Fruit fly (Drosophila melanogaster) whole organism, embryonic: ENCODE data around the gene r-cup.
A peak's percentile ranks its signal among the peaks of the same experiment; 100 is the strongest.

Experiments used
- Aef1 ChIP-seq: fragments of 200-800 bp; sonication (Bioruptor generic); IDR thresholded peaks from 3 replicates; pipeline ENCODE4 v1.3.6; 2022; ENCODE audit warnings: missing biosample characterization, missing genetic modification characterization
- B-H1 ChIP-seq: fragments of 200-800 bp; sonication (Bioruptor generic); IDR thresholded peaks from 3 replicates; pipeline ENCODE4 v1.3.6; 2022; ENCODE audit warnings: missing biosample characterization, missing genetic modification characterization
- CG11504 ChIP-seq: fragments of 200-800 bp; sonication (Bioruptor generic); optimal IDR thresholded peaks from 3 replicates; lab custom pipeline; 2019; ENCODE audit warnings: missing biosample characterization, mild to moderate bottlenecking, missing genetic modification characterization, moderate library complexity
- CG12104 ChIP-seq: fragments of 200-800 bp; sonication (Bioruptor generic); optimal IDR thresholded peaks from 3 replicates; lab custom pipeline; 2016; ENCODE audit warnings: missing biosample characterization, missing genetic modification characterization
- CG13775 ChIP-seq: fragments of 200-800 bp; sonication (Bioruptor generic); optimal IDR thresholded peaks from 3 replicates; lab custom pipeline; 2017; ENCODE audit warnings: missing biosample characterization, mild to moderate bottlenecking, missing genetic modification characterization
- CG15601 ChIP-seq: fragments of 200-800 bp; sonication (Bioruptor generic); optimal IDR thresholded peaks from 3 replicates; lab custom pipeline; 2019; ENCODE audit warnings: missing biosample characterization, mild to moderate bottlenecking, missing genetic modification characterization, moderate library complexity
- CG1647 ChIP-seq: fragments of 200-800 bp; sonication (Bioruptor generic); optimal IDR thresholded peaks from 3 replicates; lab custom pipeline; 2016; ENCODE audit warnings: missing biosample characterization, missing genetic modification characterization
- CG18011 ChIP-seq: fragments of 200-800 bp; sonication (Bioruptor generic); optimal IDR thresholded peaks from 2 replicates; lab custom pipeline; 2017; ENCODE audit warnings: missing biosample characterization, missing genetic modification characterization, mild to moderate bottlenecking, moderate library complexity, missing genotype
- CG2129 ChIP-seq: fragments of 200-800 bp; sonication (Bioruptor generic); IDR thresholded peaks from 2 replicates; pipeline ENCODE4 v1.3.6; 2022; ENCODE audit warnings: missing biosample characterization, missing genetic modification characterization; ENCODE audit not compliant: partially characterized antibody
- CG3407 ChIP-seq: fragments of 200-800 bp; sonication (Bioruptor generic); optimal IDR thresholded peaks from 2 replicates; lab custom pipeline; 2018; ENCODE audit warnings: missing biosample characterization, mild to moderate bottlenecking, missing genetic modification characterization
- CG4854 ChIP-seq: fragments of 200-800 bp; sonication (Bioruptor generic); optimal IDR thresholded peaks from 2 replicates; lab custom pipeline; 2016; ENCODE audit warnings: missing biosample characterization, missing genetic modification characterization, inconsistent platforms
- CG7786 ChIP-seq: fragments of 200-800 bp; sonication (Bioruptor generic); optimal IDR thresholded peaks from 2 replicates; lab custom pipeline; 2016; ENCODE audit warnings: missing biosample characterization, missing genetic modification characterization
- CG8478 ChIP-seq: fragments of >200 bp; optimal IDR thresholded peaks from 2 replicates; lab custom pipeline; 2018
- CG9215 ChIP-seq: fragments of 200-800 bp; sonication (Bioruptor generic); IDR thresholded peaks from 2 replicates; pipeline ENCODE4 v1.3.6; 2022; ENCODE audit warnings: missing biosample characterization, missing genetic modification characterization
- CTCF ChIP-seq: fragments of 200-800 bp; sonication (Bioruptor generic); optimal IDR thresholded peaks from 2 replicates; lab custom pipeline; 2017; ENCODE audit warnings: missing biosample characterization, mild to moderate bottlenecking, missing genetic modification characterization, moderate library complexity
- Camta ChIP-seq: fragments of 200-800 bp; sonication (Bioruptor generic); optimal IDR thresholded peaks from 2 replicates; lab custom pipeline; 2016; ENCODE audit warnings: missing biosample characterization, missing genetic modification characterization
- Ets65A ChIP-seq: fragments of 200-800 bp; sonication (Bioruptor generic); peaks from one replicate; lab custom pipeline; 2016; ENCODE audit warnings: missing biosample characterization, missing genetic modification characterization
- Fer2 ChIP-seq: fragments of 200-800 bp; sonication (Bioruptor generic); optimal IDR thresholded peaks from 2 replicates; lab custom pipeline; 2018; ENCODE audit warnings: missing biosample characterization, mild to moderate bottlenecking, missing genetic modification characterization, moderate library complexity
- HLH3B ChIP-seq: fragments of 200-800 bp; sonication (Bioruptor generic); IDR thresholded peaks from 2 replicates; pipeline ENCODE4 v1.3.6; 2022; ENCODE audit warnings: missing biosample characterization, missing genetic modification characterization
- Lim3 ChIP-seq: fragments of 200-800 bp; sonication (Bioruptor generic); IDR thresholded peaks from 2 replicates; pipeline ENCODE4 v1.3.6; 2022; ENCODE audit warnings: missing biosample characterization, missing genetic modification characterization
- Lpt ChIP-seq: fragments of >200 bp; optimal IDR thresholded peaks from 2 replicates; lab custom pipeline; 2018; ENCODE audit warnings: missing biosample characterization, missing genetic modification characterization
- Myb ChIP-seq: fragments of 200-800 bp; sonication (Bioruptor generic); optimal IDR thresholded peaks from 2 replicates; lab custom pipeline; 2016; ENCODE audit warnings: missing biosample characterization, missing genetic modification characterization
- NC2α ChIP-seq: fragments of 200-800 bp; sonication (Bioruptor generic); optimal IDR thresholded peaks from 2 replicates; lab custom pipeline; 2016; ENCODE audit warnings: missing biosample characterization, missing genetic modification characterization
- NFAT ChIP-seq: fragments of 200-800 bp; sonication (Bioruptor generic); IDR thresholded peaks from 2 replicates; pipeline ENCODE4 v1.3.6; 2022; ENCODE audit warnings: missing biosample characterization, missing genetic modification characterization
- Rfx ChIP-seq: fragments of 200-800 bp; sonication (Bioruptor generic); IDR thresholded peaks from 2 replicates; pipeline ENCODE4 v1.3.6; 2022; ENCODE audit warnings: missing biosample characterization, missing genetic modification characterization
- Sox100B ChIP-seq: fragments of 200-800 bp; sonication (Bioruptor generic); optimal IDR thresholded peaks from 3 replicates; lab custom pipeline; 2018; ENCODE audit warnings: missing biosample characterization, mild to moderate bottlenecking, missing genetic modification characterization
- Sox102F ChIP-seq: fragments of 200-800 bp; sonication (Bioruptor generic); optimal IDR thresholded peaks from 2 replicates; lab custom pipeline; 2018; ENCODE audit warnings: missing biosample characterization, mild to moderate bottlenecking, missing genetic modification characterization, moderate library complexity
- Sry-δ ChIP-seq: fragments of 200-800 bp; sonication (Bioruptor generic); optimal IDR thresholded peaks from 2 replicates; lab custom pipeline; 2016; ENCODE audit warnings: missing biosample characterization, missing genetic modification characterization
- al ChIP-seq: fragments of 200-800 bp; sonication (Bioruptor generic); IDR thresholded peaks from 2 replicates; pipeline ENCODE4 v1.3.6; 2022; ENCODE audit warnings: missing biosample characterization, missing genetic modification characterization
- bowl ChIP-seq: fragments of 200-800 bp; sonication (Bioruptor generic); IDR thresholded peaks from 2 replicates; pipeline ENCODE4 v1.3.6; 2022; ENCODE audit warnings: missing biosample characterization, missing genetic modification characterization
- bsh ChIP-seq, 2 experiments: fragments of 200-800 bp; sonication (Bioruptor generic); optimal IDR thresholded peaks; 2 replicates each; lab custom pipeline; 2017 to 2018; ENCODE audit warnings: mild to moderate bottlenecking in 2 of 2, missing biosample characterization in 2 of 2, missing genetic modification characterization in 2 of 2, moderate library complexity in 1 of 2
- cg ChIP-seq: fragments of 200-800 bp; sonication (Bioruptor generic); optimal IDR thresholded peaks from 3 replicates; lab custom pipeline; 2019; ENCODE audit warnings: missing biosample characterization, mild to moderate bottlenecking, missing genetic modification characterization, moderate library complexity
- chinmo ChIP-seq: fragments of 200-800 bp; sonication (Bioruptor generic); IDR thresholded peaks from 4 replicates; pipeline ENCODE4 v1.3.6; 2022; ENCODE audit warnings: missing biosample characterization, missing genetic modification characterization; ENCODE audit not compliant: partially characterized antibody
- corto ChIP-seq: fragments of 200-800 bp; sonication (Bioruptor generic); optimal IDR thresholded peaks from 2 replicates; lab custom pipeline; 2016; ENCODE audit warnings: missing biosample characterization, mild to moderate bottlenecking, missing genetic modification characterization, moderate library complexity
- dm ChIP-seq: fragments of 200-800 bp; sonication (Bioruptor generic); optimal IDR thresholded peaks from 3 replicates; lab custom pipeline; 2016; ENCODE audit warnings: missing biosample characterization, missing genetic modification characterization
- fd102C ChIP-seq: fragments of 200-800 bp; sonication (Bioruptor generic); optimal IDR thresholded peaks from 2 replicates; lab custom pipeline; 2018; ENCODE audit warnings: missing biosample characterization, mild to moderate bottlenecking, missing genetic modification characterization, moderate library complexity
- fd64A ChIP-seq: fragments of 200-800 bp; sonication (Bioruptor generic); optimal IDR thresholded peaks from 3 replicates; lab custom pipeline; 2018; ENCODE audit warnings: missing biosample characterization, mild to moderate bottlenecking, missing genetic modification characterization
- fd96Cb ChIP-seq: fragments of 200-800 bp; sonication (Bioruptor generic); optimal IDR thresholded peaks from 2 replicates; lab custom pipeline; 2018; ENCODE audit warnings: missing biosample characterization, mild to moderate bottlenecking, missing genetic modification characterization, moderate library complexity
- gro ChIP-seq: fragments of 200-800 bp; sonication (Bioruptor generic); optimal IDR thresholded peaks from 2 replicates; lab custom pipeline; 2016; ENCODE audit warnings: missing biosample characterization, missing genetic modification characterization
- ham ChIP-seq: fragments of 200-800 bp; sonication (Bioruptor generic); IDR thresholded peaks from 2 replicates; pipeline ENCODE4 v1.3.6; 2022; ENCODE audit warnings: missing biosample characterization, missing genetic modification characterization
- insv ChIP-seq, 2 experiments: fragments of 200-800 bp; sonication (Bioruptor generic); optimal IDR thresholded peaks; 3 replicates each; lab custom pipeline; 2016 to 2018; ENCODE audit warnings: missing biosample characterization in 2 of 2, missing genetic modification characterization in 2 of 2
- klu ChIP-seq: fragments of 200-800 bp; sonication (Bioruptor generic); IDR thresholded peaks from 2 replicates; pipeline ENCODE4 v1.3.6; 2022; ENCODE audit warnings: missing biosample characterization, missing genetic modification characterization
- kni ChIP-seq: fragments of 200-800 bp; sonication (Bioruptor generic); optimal IDR thresholded peaks from 3 replicates; lab custom pipeline; 2017; ENCODE audit warnings: mild to moderate bottlenecking, missing biosample characterization, missing genetic modification reagents, missing genetic modification characterization
- phol ChIP-seq: fragments of 200-800 bp; sonication (Bioruptor generic); optimal IDR thresholded peaks from 3 replicates; lab custom pipeline; 2018; ENCODE audit warnings: missing biosample characterization, mild to moderate bottlenecking, missing genetic modification characterization, moderate library complexity
- pita ChIP-seq: fragments of 200-800 bp; sonication (Bioruptor generic); optimal IDR thresholded peaks from 2 replicates; lab custom pipeline; 2017; ENCODE audit warnings: missing biosample characterization, mild to moderate bottlenecking, missing genetic modification characterization
- slou ChIP-seq: fragments of 200-800 bp; sonication (Bioruptor generic); optimal IDR thresholded peaks from 3 replicates; lab custom pipeline; 2016; ENCODE audit warnings: missing biosample characterization, missing genetic modification characterization
- sna ChIP-seq: fragments of 200-800 bp; sonication (Bioruptor generic); IDR thresholded peaks from 2 replicates; pipeline ENCODE4 v1.3.6; 2022; ENCODE audit warnings: missing biosample characterization, missing genetic modification characterization; ENCODE audit not compliant: partially characterized antibody
- sug ChIP-seq: fragments of 200-800 bp; optimal IDR thresholded peaks from 2 replicates; lab custom pipeline; 2019; ENCODE audit warnings: missing biosample characterization, mild to moderate bottlenecking, missing genetic modification characterization, moderate library complexity
- trem ChIP-seq: fragments of 200-800 bp; optimal IDR thresholded peaks from 3 replicates; lab custom pipeline; 2019; ENCODE audit warnings: missing biosample characterization, mild to moderate bottlenecking, missing genetic modification characterization, moderate library complexity
- usp ChIP-seq: fragments of >200 bp; optimal IDR thresholded peaks from 2 replicates; lab custom pipeline; 2017; ENCODE audit warnings: missing biosample characterization, missing genetic modification characterization
- vfl ChIP-seq: fragments of 200-800 bp; sonication (Bioruptor generic); optimal IDR thresholded peaks from 2 replicates; lab custom pipeline; 2016; ENCODE audit warnings: missing biosample characterization, missing genetic modification characterization
- wdn ChIP-seq: fragments of 200-800 bp; sonication (Bioruptor generic); IDR thresholded peaks from 2 replicates; pipeline ENCODE4 v1.3.6; 2022; ENCODE audit warnings: missing biosample characterization, missing genetic modification characterization
- z ChIP-seq: fragments of 200-800 bp; sonication (Bioruptor generic); IDR thresholded peaks from 3 replicates; pipeline ENCODE4 v1.3.6; 2022; ENCODE audit warnings: missing biosample characterization, missing genetic modification characterization
- zfh1 ChIP-seq: fragments of 200-800 bp; sonication (Bioruptor generic); IDR thresholded peaks from 3 replicates; pipeline ENCODE4 v1.3.6; 2022; ENCODE audit warnings: missing biosample characterization, missing genetic modification characterization

The r-cup gene

dm6 chrX:21060579-21060978, 34.9 kb upstream of the r-cup start (continued):
- TF ChIP-seq Lim3, result no peak
- no peak for TF ChIP-seq gro (GFP tag; lab: Kevin White, UChicago)
- no peak for TF ChIP-seq B-H1 (GFP tag; lab: Robert Waterston, UW)
- TF ChIP-seq Fer2 (tag; lab: Kevin White, UChicago), result no peak
- no peak for TF ChIP-seq kni (GFP tag; lab: Kevin White, UChicago)
- no peak for TF ChIP-seq vfl (GFP tag; lab: Kevin White, UChicago)
- no peak for TF ChIP-seq CG12104
- no peak for TF ChIP-seq sna (GFP tag; lab: Robert Waterston, UW)
- peak; percentile 67 for TF ChIP-seq pita (GFP tag; lab: Kevin White, UChicago)
- peak; percentile 34 for TF ChIP-seq CG11504 (tag; lab: Kevin White, UChicago)
- peak; percentile 61 for TF ChIP-seq CG8478 (lab: Kevin White, UChicago)
- TF ChIP-seq CG4854 (GFP tag; lab: Kevin White, UChicago), result no peak
- no peak for TF ChIP-seq klu (GFP tag; lab: Robert Waterston, UW)
- TF ChIP-seq Myb (GFP tag; lab: Kevin White, UChicago), result peak; percentile 72
- peak; percentile 83 for TF ChIP-seq CTCF (GFP tag; lab: Kevin White, UChicago)
- peak; percentile 34 for TF ChIP-seq trem
- TF ChIP-seq z (GFP tag; lab: Robert Waterston, UW), result no peak
- peak; percentile 9 for TF ChIP-seq phol (tag; lab: Kevin White, UChicago)
- TF ChIP-seq fd64A (GFP tag; lab: Kevin White, UChicago), result no peak
- peak; percentile 63; the same call in 2 of the 3 replicates for TF ChIP-seq Aef1
- peak; percentile 46 for TF ChIP-seq cg
- TF ChIP-seq ham (GFP tag; lab: Robert Waterston, UW), result no peak
- no peak for TF ChIP-seq usp
- peak in 1 of 2 experiments; percentile 25 for TF ChIP-seq insv (GFP tag; optimal IDR thresholded peaks at IDR 0.05; lab: Kevin White, UChicago)
- TF ChIP-seq corto, result no peak
- 0 out of 4 replicates have a peak, but pooled peaks have one; percentile 58 for TF ChIP-seq chinmo
- no peak for TF ChIP-seq Sox100B
- no peak for TF ChIP-seq CG1647 (GFP tag; lab: Kevin White, UChicago)
- no peak for TF ChIP-seq CG9215
- TF ChIP-seq Ets65A (GFP tag; lab: Kevin White, UChicago), result no peak
- no peak for TF ChIP-seq CG3407 (GFP tag; lab: Kevin White, UChicago)
- no peak for TF ChIP-seq NC2α (GFP tag; lab: Kevin White, UChicago)
- TF ChIP-seq CG2129 (GFP tag; lab: Robert Waterston, UW), result no peak

DNA sequence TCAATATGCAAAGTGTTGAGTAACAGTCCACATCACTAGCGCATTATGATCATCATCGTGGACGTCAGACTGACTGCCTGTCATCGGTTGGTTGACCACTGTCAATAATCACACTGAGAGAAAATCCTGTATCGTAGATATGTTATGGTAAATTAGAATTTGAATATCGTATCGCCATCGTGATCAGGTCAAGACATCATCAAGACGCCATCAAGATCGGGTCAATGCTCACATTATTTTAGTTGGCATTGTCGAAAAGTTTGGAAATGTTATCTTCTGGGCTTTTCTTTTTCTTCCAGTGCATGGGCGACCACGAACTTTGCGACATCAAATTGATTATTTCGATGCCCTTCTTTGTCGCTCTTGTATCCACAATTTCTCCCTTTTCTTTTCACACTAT, 33.3 kb upstream of the r-cup start:
- TF ChIP-seq fd102C (GFP tag; lab: Kevin White, UChicago) (no peak), Sox102F (GFP tag; lab: Kevin White, UChicago) (peak; percentile 96), al (GFP tag; lab: Robert Waterston, UW) (peak; percentile 42; the same call in 1 of the 2 replicates), Sry-δ (peak; percentile 57), sug (tag; lab: Kevin White, UChicago) (peak; percentile 47), slou (GFP tag; lab: Kevin White, UChicago) (peak; percentile 71), Lpt (GFP tag; lab: Kevin White, UChicago) (no peak), Camta (GFP tag; lab: Kevin White, UChicago) (peak; percentile 92), Rfx (peak; percentile 81), usp (no peak), HLH3B (GFP tag; lab: Robert Waterston, UW) (peak; percentile 88), bowl (GFP tag; lab: Robert Waterston, UW) (peak; percentile 37; the same call in 1 of the 2 replicates), CG15601 (tag; lab: Kevin White, UChicago) (peak; percentile 91), CG7786 (GFP tag; lab: Kevin White, UChicago) (peak; percentile 91), zfh1 (GFP tag; lab: Robert Waterston, UW) (peak; percentile 86), dm (GFP tag; lab: Kevin White, UChicago) (peak; percentile 78), CG13775 (GFP tag; lab: Kevin White, UChicago) (peak; percentile 75), NFAT (GFP tag; lab: Robert Waterston, UW) (0 out of 2 replicates have a peak, but pooled peaks have one; percentile 16), bsh (GFP tag; optimal IDR thresholded peaks at IDR 0.05; lab: Kevin White, UChicago) (peak; percentile 67 to 96), fd96Cb (tag; lab: Kevin White, UChicago) (peak; percentile 91), CG18011 (GFP tag; lab: Kevin White, UChicago) (peak; percentile 67), wdn (GFP tag; lab: Robert Waterston, UW) (peak; percentile 74)
